Fruit fly (Drosophila melanogaster): ENCODE measurements around the gene CG11882.
A peak's percentile ranks its signal among the peaks of the same experiment; 100 is the strongest.

The CG11882 gene

dm6 chr3R:29124128-29124527, 23.8 kb downstream of the CG11882 start:
- TF ChIP-seq CG11902 (GFP tag; optimal IDR thresholded peaks at IDR 0.05), result peak; percentile 81
- TF ChIP-seq CG4318 (GFP tag; optimal IDR thresholded peaks at IDR 0.05), result no peak
- TF ChIP-seq OdsH (GFP tag; optimal IDR thresholded peaks at IDR 0.05), result peak; percentile 80
- peak; percentile 78 for TF ChIP-seq CG8319 (GFP tag; optimal IDR thresholded peaks at IDR 0.05)
- TF ChIP-seq CG11762 (GFP tag; optimal IDR thresholded peaks at IDR 0.05; ENCODE audit: insufficient read depth), result peak; percentile 52
- TF ChIP-seq Hr38 (GFP tag; optimal IDR thresholded peaks at IDR 0.05), result no peak
- peak; percentile 76 for TF ChIP-seq CG34406 (GFP tag; optimal IDR thresholded peaks at IDR 0.05)
- peak; percentile 54; the same call in 1 of the 2 replicates for TF ChIP-seq Gug (GFP tag; IDR thresholded peaks at IDR 0.05)
- TF ChIP-seq CG1621 (tag; optimal IDR thresholded peaks at IDR 0.05), result peak; percentile 48
- peak; percentile 89 for TF ChIP-seq esn (GFP tag; optimal IDR thresholded peaks at IDR 0.05)
- peak; percentile 13 for TF ChIP-seq Blimp-1 (GFP tag; optimal IDR thresholded peaks at IDR 0.05)
- TF ChIP-seq Eip78C (GFP tag), result peak; percentile 90
- no peak for TF ChIP-seq CG6854 (GFP tag; optimal IDR thresholded peaks at IDR 0.05)
- TF ChIP-seq cyc (GFP tag; optimal IDR thresholded peaks at IDR 0.05), result peak; percentile 89
- TF ChIP-seq CG10631 (GFP tag; optimal IDR thresholded peaks at IDR 0.05), result peak; percentile 81
- peak; percentile 42 for TF ChIP-seq net (GFP tag; optimal IDR thresholded peaks at IDR 0.05)
- peak; percentile 89 for TF ChIP-seq Eip75B (GFP tag; optimal IDR thresholded peaks at IDR 0.05)
- TF ChIP-seq salr (GFP tag; optimal IDR thresholded peaks at IDR 0.05), result peak in 1 of 2 experiments; percentile 68
- peak; percentile 88 for TF ChIP-seq Met (GFP tag; optimal IDR thresholded peaks at IDR 0.05)
- TF ChIP-seq CG8119 (GFP tag; IDR thresholded peaks at IDR 0.05), result peak; percentile 69
- TF ChIP-seq Smox (GFP tag; optimal IDR thresholded peaks at IDR 0.05), result no peak
- TF ChIP-seq pdm3 (GFP tag; optimal IDR thresholded peaks at IDR 0.05), result no peak
- peak; percentile 63 for TF ChIP-seq fd59A (GFP tag; optimal IDR thresholded peaks at IDR 0.05)
- peak; percentile 36 for TF ChIP-seq dac (GFP tag; optimal IDR thresholded peaks at IDR 0.05)
- peak; percentile 58 for TF ChIP-seq CG6808 (GFP tag; optimal IDR thresholded peaks at IDR 0.05)
- peak; percentile 14 for TF ChIP-seq fd85E (GFP tag; optimal IDR thresholded peaks at IDR 0.05)
- TF ChIP-seq CG7368 (GFP tag; optimal IDR thresholded peaks at IDR 0.05), result peak; percentile 85
- no peak for TF ChIP-seq Lpt (GFP tag; optimal IDR thresholded peaks at IDR 0.05)
- TF ChIP-seq Sox15 (GFP tag; optimal IDR thresholded peaks at IDR 0.05), result peak; percentile 81
- TF ChIP-seq achi (GFP tag; optimal IDR thresholded peaks at IDR 0.05), result peak; percentile 73
- TF ChIP-seq CG16779 (tag; optimal IDR thresholded peaks at IDR 0.05), result no peak
- TF ChIP-seq CG8632 (GFP tag; optimal IDR thresholded peaks at IDR 0.05), result peak; percentile 82
- TF ChIP-seq Eip93F (GFP tag; optimal IDR thresholded peaks at IDR 0.05), result peak; percentile 26
- TF ChIP-seq Ets96B (tag; optimal IDR thresholded peaks at IDR 0.05), result peak; percentile 69
- peak; percentile 81 for TF ChIP-seq acj6 (GFP tag; optimal IDR thresholded peaks at IDR 0.05)
- TF ChIP-seq spab (GFP tag; optimal IDR thresholded peaks at IDR 0.05), result no peak
- peak; percentile 86 for TF ChIP-seq Sox14 (GFP tag; optimal IDR thresholded peaks at IDR 0.05)
- TF ChIP-seq CG11294 (GFP tag; IDR thresholded peaks at IDR 0.05), result peak; percentile 46; the same call in 1 of the 2 replicates
- TF ChIP-seq CG3919 (GFP tag; optimal IDR thresholded peaks at IDR 0.05), result peak; percentile 80
- no peak for TF ChIP-seq CG32006 (GFP tag; optimal IDR thresholded peaks at IDR 0.05)
- peak; percentile 90 for TF ChIP-seq CG6792 (GFP tag; optimal IDR thresholded peaks at IDR 0.05)
- TF ChIP-seq CG6163 (GFP tag; IDR thresholded peaks at IDR 0.05), result peak; percentile 90
- peak; percentile 93 for TF ChIP-seq CG31627 (GFP tag; optimal IDR thresholded peaks at IDR 0.05)
- TF ChIP-seq topi (GFP tag; optimal IDR thresholded peaks at IDR 0.05), result peak; percentile 88
- TF ChIP-seq CG10669 (GFP tag; optimal IDR thresholded peaks at IDR 0.05), result peak; percentile 63
- no peak for TF ChIP-seq fkh (GFP tag; optimal IDR thresholded peaks at IDR 0.05)
- TF ChIP-seq vri (GFP tag; optimal IDR thresholded peaks at IDR 0.05), result peak; percentile 82
- TF ChIP-seq Sox102F (GFP tag; optimal IDR thresholded peaks at IDR 0.05), result peak; percentile 86
- peak; percentile 68 for TF ChIP-seq CG3032 (tag; optimal IDR thresholded peaks at IDR 0.05)
- no peak for TF ChIP-seq CG6276 (GFP tag; optimal IDR thresholded peaks at IDR 0.05)
- TF ChIP-seq CG9139 (GFP tag; optimal IDR thresholded peaks at IDR 0.05), result no peak
- peak; percentile 62 for TF ChIP-seq CG15336 (GFP tag; IDR thresholded peaks at IDR 0.05)
